Worm (Caenorhabditis elegans): ENCODE data around the gene rfc-3.

DNA sequence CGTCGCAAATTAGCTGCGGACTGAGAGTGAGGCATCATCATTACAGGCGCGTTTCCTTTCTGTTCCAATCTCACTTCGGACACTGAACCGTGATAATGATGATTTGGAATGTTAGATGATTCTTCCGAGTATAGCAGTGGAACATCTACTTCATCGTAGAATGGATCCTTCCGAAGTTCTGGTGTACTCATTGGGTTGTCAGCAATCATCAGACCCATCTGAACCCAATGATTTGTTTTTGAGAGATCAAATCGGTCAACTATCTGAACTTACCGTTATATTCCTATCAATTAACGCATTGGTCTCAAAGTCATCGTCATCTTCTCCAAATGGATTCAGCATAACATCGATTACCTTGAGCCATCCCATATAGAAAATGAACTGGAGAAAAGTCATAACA lies 12.9 kb downstream of the rfc-3 start:
- TF ChIP-seq ztf-23 (GFP tag; IDR thresholded peaks at IDR 0.05): no peak
- TF ChIP-seq flt-1 (GFP tag; IDR thresholded peaks at IDR 0.05): no peak
- no peak for TF ChIP-seq ztf-29 (GFP tag; IDR thresholded peaks at IDR 0.05)
- no peak for TF ChIP-seq tab-1 (GFP tag; IDR thresholded peaks at IDR 0.05)
- TF ChIP-seq cog-1 (tag; optimal IDR thresholded peaks at IDR 0.05): no peak
- no peak for TF ChIP-seq T22C8.4 (GFP tag; IDR thresholded peaks at IDR 0.05)
